Fruit fly (Drosophila melanogaster) whole organism, pupa: ENCODE data around the gene CG15021.

ENCODE experiments used
- CG14655 ChIP-seq: fragments of 200-800 bp; sonication (Bioruptor generic); optimal IDR thresholded peaks from 3 replicates; lab custom pipeline; 2017; ENCODE audit warnings: mild to moderate bottlenecking, missing biosample characterization, missing genetic modification reagents, missing genetic modification characterization
- CG17806 ChIP-seq: fragments of 200-800 bp; sonication (Bioruptor generic); optimal IDR thresholded peaks from 2 replicates; lab custom pipeline; 2018; ENCODE audit warnings: missing biosample characterization, mild to moderate bottlenecking, missing genetic modification characterization, moderate library complexity
- CG32121 ChIP-seq: fragments of 200-800 bp; sonication (Bioruptor generic); IDR thresholded peaks from 2 replicates; pipeline ENCODE4 v1.3.6; 2022; ENCODE audit warnings: missing biosample characterization, missing genetic modification characterization
- CG9948 ChIP-seq: fragments of 200-800 bp; sonication (Bioruptor generic); optimal IDR thresholded peaks from 2 replicates; lab custom pipeline; 2018; ENCODE audit warnings: missing biosample characterization, mild to moderate bottlenecking, missing genetic modification characterization, moderate library complexity
- Pif1A ChIP-seq: fragments of 200-800 bp; sonication (Bioruptor generic); optimal IDR thresholded peaks from 3 replicates; lab custom pipeline; 2016; ENCODE audit warnings: missing biosample characterization, missing genetic modification characterization
- Pif1B ChIP-seq: fragments of 200-800 bp; sonication (Bioruptor generic); optimal IDR thresholded peaks from 3 replicates; lab custom pipeline; 2016; ENCODE audit warnings: missing biosample characterization, missing genetic modification characterization
- fd96Ca ChIP-seq: fragments of 200-800 bp; sonication (Bioruptor generic); IDR thresholded peaks from 3 replicates; pipeline ENCODE4 v1.3.6; 2022; ENCODE audit warnings: missing biosample characterization, missing genetic modification characterization
- gl ChIP-seq: fragments of 200-800 bp; sonication (Bioruptor generic); optimal IDR thresholded peaks from 2 replicates; lab custom pipeline; 2018; ENCODE audit warnings: missing biosample characterization, mild to moderate bottlenecking, missing genetic modification characterization

dm6 chr3L:4426581-4426980 is 9.9 kb upstream of the CG15021 start:
- TF ChIP-seq Pif1A (GFP tag; lab: Kevin White, UChicago) (no peak), CG9948 (tag; lab: Kevin White, UChicago) (no peak), fd96Ca (GFP tag; lab: Robert Waterston, UW) (no peak), gl (no peak), CG14655 (GFP tag; lab: Kevin White, UChicago) (no peak), Pif1B (no peak), CG17806 (no peak), CG32121 (GFP tag; lab: Robert Waterston, UW) (no peak)
